Worm (Caenorhabditis elegans) whole organism, mixed stage, embryonic: ENCODE results near the gene Y57G11C.43.
"Not testable (repeated sequence)": the region's sequence is repeated elsewhere in the genome, so short reads cannot be mapped to it uniquely, and the experiment has no call there.

ENCODE experiments used
- mls-2 ChIP-seq: sonication (generic microtip); optimal IDR thresholded peaks from 2 replicates; lab custom pipeline; 2016; ENCODE audit warnings: mild to moderate bottlenecking, missing genetic modification characterization, moderate library complexity, missing compliant biosample characterization
- nhr-237 ChIP-seq: fragments of 150-350 bp; optimal IDR thresholded peaks from 2 replicates; lab custom pipeline; 2014; ENCODE audit warnings: missing biosample characterization, missing genetic modification characterization
- nhr-28 ChIP-seq: fragments of 150-350 bp; optimal IDR thresholded peaks from 2 replicates; lab custom pipeline; 2014; ENCODE audit warnings: missing biosample characterization, missing genetic modification characterization
- zip-8 ChIP-seq: fragments of 150-350 bp; optimal IDR thresholded peaks from 2 replicates; lab custom pipeline; 2014; ENCODE audit warnings: missing biosample characterization, missing genetic modification characterization
- ztf-11 ChIP-seq: fragments of 150-350 bp; optimal IDR thresholded peaks from 2 replicates; lab custom pipeline; 2014; ENCODE audit warnings: missing biosample characterization, missing genetic modification characterization

DNA sequence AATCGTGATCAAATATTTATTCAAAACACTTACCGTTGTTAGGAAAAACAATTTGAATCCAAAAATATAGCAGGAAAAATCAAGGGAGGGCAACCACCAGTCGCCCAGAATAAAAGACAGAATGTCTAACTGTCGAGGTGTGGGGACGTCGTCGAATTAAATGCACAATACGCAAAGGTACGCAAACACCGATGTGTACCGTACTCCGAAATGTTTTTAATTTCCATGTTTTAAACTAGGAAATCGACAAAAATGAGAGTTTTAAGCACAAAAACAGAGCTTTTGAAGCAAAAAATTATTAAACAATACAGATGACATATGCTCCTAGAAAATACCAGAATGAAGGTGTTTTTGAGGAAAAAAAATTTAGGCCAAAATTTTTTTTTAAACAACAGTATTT is 5.2 kb downstream of the Y57G11C.43 start, which contains the start of gene Y57G11C.51:
- not testable (repeated sequence) for TF ChIP-seq nhr-237, nhr-28, zip-8, ztf-11, mls-2 (tag; lab: Kevin White, UChicago)
